Fruit fly (Drosophila melanogaster) whole organism, embryonic: ENCODE results near the gene SP555.
A peak's percentile ranks its signal among the peaks of the same experiment; 100 is the strongest.

Experiments
- B-H2 ChIP-seq: fragments of 200-800 bp; sonication (Bioruptor generic); optimal IDR thresholded peaks from 2 replicates; lab custom pipeline; 2018; ENCODE audit warnings: missing biosample characterization, mild to moderate bottlenecking, missing genetic modification characterization
- BEAF-32 ChIP-seq: fragments of 200-800 bp; sonication (Bioruptor generic); optimal IDR thresholded peaks from 3 replicates; lab custom pipeline; 2017; ENCODE audit warnings: missing biosample characterization, missing genetic modification characterization, mild to moderate bottlenecking, moderate library complexity, missing genetic modification reagents
- Blimp-1 ChIP-seq: fragments of 200-800 bp; sonication (Bioruptor generic); optimal IDR thresholded peaks from 3 replicates; lab custom pipeline; 2018; ENCODE audit warnings: missing biosample characterization, missing genetic modification characterization, mild to moderate bottlenecking, moderate library complexity, missing genetic modification reagents
- C15 ChIP-seq: fragments of 200-800 bp; sonication (Bioruptor generic); IDR thresholded peaks from 3 replicates; pipeline ENCODE4 v1.3.6; 2022; ENCODE audit warnings: missing biosample characterization, missing genetic modification characterization
- CG10321 ChIP-seq: fragments of 200-800 bp; sonication (Bioruptor generic); IDR thresholded peaks from 2 replicates; pipeline ENCODE4 v1.3.6; 2022; ENCODE audit warnings: missing biosample characterization, missing genetic modification characterization
- CG11093 ChIP-seq: fragments of 200-800 bp; sonication (Bioruptor generic); IDR thresholded peaks from 3 replicates; pipeline ENCODE4 v1.3.6; 2022; ENCODE audit warnings: missing biosample characterization, missing genetic modification characterization
- CG14710 ChIP-seq: fragments of 200-800 bp; sonication (Bioruptor generic); optimal IDR thresholded peaks from 3 replicates; lab custom pipeline; 2019; ENCODE audit warnings: missing biosample characterization, mild to moderate bottlenecking, missing genetic modification characterization, moderate library complexity
- CG14965 ChIP-seq: fragments of 200-800 bp; sonication (Bioruptor generic); optimal IDR thresholded peaks from 2 replicates; lab custom pipeline; 2016; ENCODE audit warnings: missing biosample characterization, missing genetic modification characterization, borderline replicate concordance
- CG15696 ChIP-seq: fragments of 200-800 bp; sonication (Bioruptor generic); optimal IDR thresholded peaks from 2 replicates; lab custom pipeline; 2019; ENCODE audit warnings: missing biosample characterization, mild to moderate bottlenecking, missing genetic modification characterization, moderate library complexity
- CG17328 ChIP-seq: fragments of 200-800 bp; sonication (Bioruptor generic); IDR thresholded peaks from 2 replicates; pipeline ENCODE4 v1.3.6; 2022; ENCODE audit warnings: missing biosample characterization, missing genetic modification characterization
- CG2199 ChIP-seq: fragments of 200-800 bp; sonication (Bioruptor generic); IDR thresholded peaks from 3 replicates; pipeline ENCODE4 v1.3.6; 2022; ENCODE audit warnings: missing biosample characterization, missing genetic modification characterization
- CG33213 ChIP-seq: fragments of 200-800 bp; sonication (Bioruptor generic); optimal IDR thresholded peaks from 3 replicates; lab custom pipeline; 2016; ENCODE audit warnings: missing biosample characterization, missing genetic modification characterization
- CG5245 ChIP-seq: fragments of 200-800 bp; sonication (Bioruptor generic); optimal IDR thresholded peaks from 3 replicates; lab custom pipeline; 2016; ENCODE audit warnings: missing biosample characterization, missing genetic modification characterization
- CG6791 ChIP-seq: fragments of 200-800 bp; sonication (Bioruptor generic); IDR thresholded peaks from 3 replicates; pipeline ENCODE4 v1.3.6; 2022; ENCODE audit warnings: missing biosample characterization, missing genetic modification characterization; ENCODE audit not compliant: partially characterized antibody
- CG7357 ChIP-seq: fragments of 200-800 bp; sonication (Bioruptor generic); IDR thresholded peaks from 3 replicates; pipeline ENCODE4 v1.3.6; 2022; ENCODE audit warnings: missing biosample characterization, missing genetic modification characterization
- CG8388 ChIP-seq: fragments of 200-800 bp; sonication (Bioruptor generic); optimal IDR thresholded peaks from 2 replicates; lab custom pipeline; 2019; ENCODE audit warnings: missing biosample characterization, mild to moderate bottlenecking, missing genetic modification characterization, moderate library complexity
- CG9817 ChIP-seq: fragments of 200-800 bp; sonication (Bioruptor generic); optimal IDR thresholded peaks from 2 replicates; lab custom pipeline; 2018; ENCODE audit warnings: missing biosample characterization, mild to moderate bottlenecking, missing genetic modification characterization, moderate library complexity
- D19A ChIP-seq: fragments of 200-800 bp; optimal IDR thresholded peaks from 3 replicates; lab custom pipeline; 2019; ENCODE audit warnings: missing biosample characterization, mild to moderate bottlenecking, missing genetic modification characterization, moderate library complexity
- Dek ChIP-seq: fragments of 200-800 bp; sonication (Bioruptor generic); optimal IDR thresholded peaks from 3 replicates; lab custom pipeline; 2019; ENCODE audit warnings: missing biosample characterization, mild to moderate bottlenecking, missing genetic modification characterization, moderate library complexity
- Dll ChIP-seq: fragments of 200-800 bp; sonication (Bioruptor generic); IDR thresholded peaks from 4 replicates; pipeline ENCODE4 v1.3.6; 2022; ENCODE audit warnings: missing biosample characterization, missing genetic modification characterization; ENCODE audit not compliant: partially characterized antibody
- HLH3B ChIP-seq: fragments of 200-800 bp; sonication (Bioruptor generic); IDR thresholded peaks from 2 replicates; pipeline ENCODE4 v1.3.6; 2022; ENCODE audit warnings: missing biosample characterization, missing genetic modification characterization
- Hr78 ChIP-seq, 2 experiments: fragments of 200-800 bp in 1 of 2; fragments of >200 bp in 1 of 2; sonication (Bioruptor generic) in 1 of 2; optimal IDR thresholded peaks; 2 replicates each; lab custom pipeline; 2017 to 2019; ENCODE audit warnings: missing biosample characterization in 2 of 2, missing genetic modification characterization in 2 of 2, mild to moderate bottlenecking in 1 of 2, moderate library complexity in 1 of 2
- Lpt ChIP-seq: fragments of >200 bp; optimal IDR thresholded peaks from 2 replicates; lab custom pipeline; 2018; ENCODE audit warnings: missing biosample characterization, missing genetic modification characterization
- Mad ChIP-seq: fragments of 200-800 bp; sonication (Bioruptor generic); optimal IDR thresholded peaks from 2 replicates; lab custom pipeline; 2016; ENCODE audit warnings: missing biosample characterization, missing genetic modification characterization
- Nf-YB ChIP-seq: fragments of 200-800 bp; sonication (Bioruptor generic); optimal IDR thresholded peaks from 3 replicates; lab custom pipeline; 2019; ENCODE audit warnings: missing biosample characterization, mild to moderate bottlenecking, missing genetic modification characterization, moderate library complexity
- Ravus ChIP-seq: fragments of 200-800 bp; sonication (Bioruptor generic); IDR thresholded peaks from 2 replicates; pipeline ENCODE4 v1.3.6; 2022; ENCODE audit warnings: missing biosample characterization, missing genetic modification characterization
- Rx ChIP-seq: fragments of 200-800 bp; sonication (Bioruptor generic); IDR thresholded peaks from 2 replicates; pipeline ENCODE4 v1.3.6; 2022; ENCODE audit warnings: missing biosample characterization, missing genetic modification characterization
- Scr ChIP-seq: fragments of 200-800 bp; sonication (Bioruptor generic); IDR thresholded peaks from 2 replicates; pipeline ENCODE4 v1.3.6; 2022; ENCODE audit warnings: missing biosample characterization, missing genetic modification characterization; ENCODE audit not compliant: partially characterized antibody
- Stat92E ChIP-seq, 3 experiments: fragments of >200 bp in 2 of 3; fragments of 200-800 bp in 1 of 3; sonication (Bioruptor generic) in 1 of 3; optimal IDR thresholded peaks; 2 replicates each; lab custom pipeline; 2017 to 2019; ENCODE audit warnings: missing biosample characterization in 3 of 3, missing genetic modification characterization in 3 of 3, mild to moderate bottlenecking in 1 of 3, moderate library complexity in 1 of 3
- al ChIP-seq: fragments of 200-800 bp; sonication (Bioruptor generic); IDR thresholded peaks from 2 replicates; pipeline ENCODE4 v1.3.6; 2022; ENCODE audit warnings: missing biosample characterization, missing genetic modification characterization
- bbx ChIP-seq: fragments of 200-800 bp; sonication (Bioruptor generic); IDR thresholded peaks from 2 replicates; pipeline ENCODE4 v1.3.6; 2022; ENCODE audit warnings: missing biosample characterization, missing genetic modification characterization; ENCODE audit not compliant: partially characterized antibody
- chm ChIP-seq: fragments of 200-800 bp; sonication (Bioruptor generic); IDR thresholded peaks from 2 replicates; pipeline ENCODE4 v1.3.6; 2022; ENCODE audit warnings: missing biosample characterization, missing genetic modification characterization
- cwo ChIP-seq: fragments of 200-800 bp; sonication (Bioruptor generic); optimal IDR thresholded peaks from 3 replicates; lab custom pipeline; 2017; ENCODE audit warnings: missing biosample characterization, missing genetic modification characterization, mild to moderate bottlenecking, moderate library complexity, missing genetic modification reagents
- gce ChIP-seq: fragments of 200-800 bp; sonication (Bioruptor generic); IDR thresholded peaks from 3 replicates; pipeline ENCODE4 v1.3.6; 2022; ENCODE audit warnings: missing biosample characterization, missing genetic modification characterization
- gcm ChIP-seq: fragments of 200-800 bp; sonication (Bioruptor generic); optimal IDR thresholded peaks from 2 replicates; lab custom pipeline; 2019; ENCODE audit warnings: missing biosample characterization, mild to moderate bottlenecking, missing genetic modification characterization, moderate library complexity
- hkb ChIP-seq, 2 experiments: fragments of 200-800 bp in 1 of 2; fragments of >200 bp in 1 of 2; sonication (Bioruptor generic) in 1 of 2; IDR thresholded peaks in 1 of 2; optimal IDR thresholded peaks in 1 of 2; 2 replicates each; pipeline versions ENCODE4 v1.3.6 to Lab custom; 2017 to 2022; ENCODE audit warnings: missing biosample characterization in 1 of 2, missing genetic modification characterization in 1 of 2
- knrl ChIP-seq: fragments of 200-800 bp; sonication (Bioruptor generic); IDR thresholded peaks from 3 replicates; pipeline ENCODE4 v1.3.6; 2022; ENCODE audit warnings: missing biosample characterization, missing genetic modification characterization; ENCODE audit not compliant: partially characterized antibody
- luna ChIP-seq: fragments of 200-800 bp; sonication (Bioruptor generic); optimal IDR thresholded peaks from 2 replicates; lab custom pipeline; 2016; ENCODE audit warnings: missing biosample characterization, missing genetic modification characterization
- maf-S ChIP-seq: fragments of 200-800 bp; sonication (Bioruptor generic); optimal IDR thresholded peaks from 2 replicates; lab custom pipeline; 2016; ENCODE audit warnings: missing biosample characterization, missing genetic modification characterization
- nmo ChIP-seq: fragments of 200-800 bp; sonication (Bioruptor generic); optimal IDR thresholded peaks from 2 replicates; lab custom pipeline; 2018; ENCODE audit warnings: missing biosample characterization, mild to moderate bottlenecking, missing genetic modification characterization, moderate library complexity
- odd ChIP-seq: fragments of 200-800 bp; sonication (Bioruptor generic); optimal IDR thresholded peaks from 2 replicates; lab custom pipeline; 2017; ENCODE audit warnings: missing biosample characterization, mild to moderate bottlenecking, missing genetic modification characterization
- repo ChIP-seq: fragments of 200-800 bp; sonication (Bioruptor generic); optimal IDR thresholded peaks from 2 replicates; lab custom pipeline; 2016; ENCODE audit warnings: missing biosample characterization, missing genetic modification characterization
- rib ChIP-seq: fragments of 200-800 bp; sonication (Bioruptor generic); IDR thresholded peaks from 2 replicates; pipeline ENCODE4 v1.3.6; 2022; ENCODE audit warnings: missing biosample characterization, missing genetic modification characterization
- sima ChIP-seq: fragments of 200-800 bp; sonication (Bioruptor generic); optimal IDR thresholded peaks from 2 replicates; lab custom pipeline; 2016; ENCODE audit warnings: missing biosample characterization, missing genetic modification characterization
- stc ChIP-seq: fragments of 200-800 bp; sonication (Bioruptor generic); IDR thresholded peaks from 2 replicates; pipeline ENCODE4 v1.3.6; 2022; ENCODE audit warnings: missing biosample characterization, missing genetic modification characterization
- trem ChIP-seq: fragments of 200-800 bp; optimal IDR thresholded peaks from 3 replicates; lab custom pipeline; 2019; ENCODE audit warnings: missing biosample characterization, mild to moderate bottlenecking, missing genetic modification characterization, moderate library complexity
- zen2 ChIP-seq: fragments of 200-800 bp; sonication (Bioruptor generic); IDR thresholded peaks from 3 replicates; pipeline ENCODE4 v1.3.6; 2022; ENCODE audit warnings: missing biosample characterization, missing genetic modification characterization; ENCODE audit not compliant: partially characterized antibody

The SP555 gene

DNA sequence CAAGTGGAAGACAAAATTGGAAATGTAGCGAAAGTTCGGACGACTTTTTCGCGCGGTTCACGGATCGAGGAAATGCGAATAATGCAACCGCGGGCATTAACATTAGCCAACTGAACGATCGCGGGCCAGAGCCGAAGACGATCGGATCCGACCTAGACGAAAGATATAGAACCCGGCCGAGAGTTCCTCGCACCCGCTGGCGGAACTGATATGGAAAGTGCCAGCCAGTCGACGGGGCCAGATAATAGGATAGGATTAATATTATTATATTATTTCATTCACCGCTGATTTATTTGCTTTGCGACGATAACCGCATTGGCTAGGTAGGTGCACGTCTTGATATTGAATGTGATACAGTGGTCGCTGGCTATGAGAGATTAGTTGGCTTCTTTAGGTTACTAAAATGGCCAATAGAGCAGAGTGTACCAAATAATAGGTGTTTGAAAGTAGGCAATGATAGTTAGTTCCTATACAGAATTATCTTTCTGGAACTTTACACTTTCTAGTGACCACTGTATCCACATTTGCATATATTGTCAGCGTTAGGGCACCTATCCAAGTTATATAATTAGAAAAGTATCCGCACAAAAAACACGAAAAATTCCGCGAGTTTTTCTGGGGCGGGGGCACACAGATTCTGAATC lies 38.0 kb upstream of the SP555 start (continued):
- TF ChIP-seq CG15696 (tag; lab: Kevin White, UChicago) (peak; percentile 76), Rx (peak; percentile 64), Blimp-1 (GFP tag; lab: Kevin White, UChicago) (peak; percentile 62), stc (GFP tag; lab: Robert Waterston, UW) (peak; percentile 64), Nf-YB (GFP tag; lab: Kevin White, UChicago) (peak; percentile 11), knrl (GFP tag; lab: Robert Waterston, UW) (no peak), D19A (no peak), luna (GFP tag; lab: Kevin White, UChicago) (peak; percentile 46), CG5245 (peak; percentile 51), odd (peak; percentile 41), chm (peak; percentile 60; the same call in 1 of the 2 replicates), HLH3B (GFP tag; lab: Robert Waterston, UW) (peak; percentile 56), gcm (no peak), Hr78 (GFP tag; optimal IDR thresholded peaks at IDR 0.05; lab: Kevin White, UChicago) (no peak), CG11093 (GFP tag; lab: Robert Waterston, UW) (peak; percentile 69), B-H2 (GFP tag; lab: Kevin White, UChicago) (peak; percentile 13), CG14710 (tag; lab: Kevin White, UChicago) (peak; percentile 24), maf-S (peak; percentile 38), CG7357 (GFP tag; lab: Robert Waterston, UW) (peak; percentile 55; the same call in 1 of the 3 replicates), Stat92E (GFP tag; optimal IDR thresholded peaks at IDR 0.05; lab: Kevin White, UChicago) (no peak), rib (GFP tag; lab: Robert Waterston, UW) (peak; percentile 56; the same call in 1 of the 2 replicates), CG17328 (GFP tag; lab: Robert Waterston, UW) (peak; percentile 74), CG33213 (GFP tag; lab: Kevin White, UChicago) (peak; percentile 47), cwo (GFP tag; lab: Kevin White, UChicago) (peak; percentile 41), CG9817 (tag; lab: Kevin White, UChicago) (peak; percentile 65), gce (GFP tag; lab: Robert Waterston, UW) (peak; percentile 37; the same call in 2 of the 3 replicates), CG6791 (no peak), zen2 (no peak), C15 (GFP tag; lab: Robert Waterston, UW) (0 out of 3 replicates have a peak, but pooled peaks have one; percentile 34), al (GFP tag; lab: Robert Waterston, UW) (peak; percentile 25; the same call in 1 of the 2 replicates), Dek (tag; lab: Kevin White, UChicago) (peak; percentile 42), BEAF-32 (GFP tag; lab: Kevin White, UChicago) (no peak), sima (peak; percentile 40), Ravus (GFP tag; lab: Robert Waterston, UW) (no peak; the same call in 1 of the 2 replicates), nmo (GFP tag; lab: Kevin White, UChicago) (peak; percentile 62), CG10321 (GFP tag; lab: Robert Waterston, UW) (no peak), CG8388 (peak; percentile 51), bbx (GFP tag; lab: Robert Waterston, UW) (no peak), Lpt (no peak), Dll (no peak), hkb (optimal IDR thresholded peaks at IDR 0.05; lab: Kevin White, UChicago) (no peak), hkb (GFP tag; IDR thresholded peaks at IDR 0.05; lab: Robert Waterston, UW) (peak; percentile 64), CG2199 (no peak; the same call in 2 of the 3 replicates), repo (GFP tag; lab: Kevin White, UChicago) (peak; percentile 35), trem (tag; lab: Kevin White, UChicago) (peak; percentile 24), Scr (GFP tag; lab: Robert Waterston, UW) (no peak), CG14965 (GFP tag; lab: Kevin White, UChicago) (no peak), Mad (peak; percentile 41)
